Worm (Caenorhabditis elegans): ENCODE data around the gene dod-6.

Gene dod-6

ce11 chrIII:10214540-10214979 lies 17.0 kb downstream of the dod-6 start (continued):
- TF ChIP-seq aptf-2 (GFP tag; conservative IDR thresholded peaks at IDR 0.05): no peak
- peak; percentile 86 for TF ChIP-seq ZK185.1 (tag; optimal IDR thresholded peaks at IDR 0.05; ENCODE audit: poor library complexity, severe bottlenecking)
- TF ChIP-seq pbrm-1 (GFP tag; IDR thresholded peaks at IDR 0.05): 0 out of 2 replicates have a peak, but pooled peaks have one; percentile 59
- peak; percentile 45 for TF ChIP-seq snpc-1.1 (tag; optimal IDR thresholded peaks at IDR 0.05; ENCODE audit: insufficient read depth)
- TF ChIP-seq F49E8.2 (tag; optimal IDR thresholded peaks at IDR 0.05; ENCODE audit: insufficient read depth): no peak
- peak; percentile 45 for TF ChIP-seq mxl-1 (tag; optimal IDR thresholded peaks at IDR 0.05)
- TF ChIP-seq Y79H2A.3 (GFP tag; conservative IDR thresholded peaks at IDR 0.05): 0 out of 2 replicates have a peak, but pooled peaks have one; percentile 42
- peak; percentile 83 for TF ChIP-seq B0035.1 (tag; optimal IDR thresholded peaks at IDR 0.05)
- peak; percentile 31; the same call in 1 of the 2 replicates for TF ChIP-seq lir-1 (GFP tag; conservative IDR thresholded peaks at IDR 0.05)
- TF ChIP-seq ztf-18 (tag; optimal IDR thresholded peaks at IDR 0.05): peak; percentile 16
- TF ChIP-seq ztf-6 (GFP tag; IDR thresholded peaks at IDR 0.05): no peak
- peak; percentile 54; the same call in 1 of the 2 replicates for TF ChIP-seq cebp-1 (GFP tag; IDR thresholded peaks at IDR 0.05)
- TF ChIP-seq cebp-1 (tag; optimal IDR thresholded peaks at IDR 0.05): peak; percentile 88
- TF ChIP-seq F57A8.1 (GFP tag; optimal IDR thresholded peaks at IDR 0.05): peak; percentile 11
- TF ChIP-seq nhr-80 (tag; optimal IDR thresholded peaks at IDR 0.05): peak; percentile 54
- TF ChIP-seq T26A5.8 (tag; optimal IDR thresholded peaks at IDR 0.05): peak; percentile 22
- peak; percentile 2 for TF ChIP-seq die-1 (tag; optimal IDR thresholded peaks at IDR 0.05)
- peak in 1 of 3 experiments; percentile 71 for TF ChIP-seq lin-35 (GFP tag; optimal IDR thresholded peaks at IDR 0.05)
- peak; percentile 58; the same call in 1 of the 2 replicates for TF ChIP-seq hsf-1 (GFP tag; IDR thresholded peaks at IDR 0.05)
- TF ChIP-seq K12H6.12 (tag; optimal IDR thresholded peaks at IDR 0.05): no peak
- TF ChIP-seq F33H1.4 (GFP tag; IDR thresholded peaks at IDR 0.05): peak; percentile 47
- peak; percentile 69 for TF ChIP-seq lin-40 (tag; optimal IDR thresholded peaks at IDR 0.05)
- TF ChIP-seq F37B4.10 (GFP tag; IDR thresholded peaks at IDR 0.05): 0 out of 2 replicates have a peak, but pooled peaks have one; percentile 91
- peak; percentile 96 for TF ChIP-seq B0336.3 (GFP tag; IDR thresholded peaks at IDR 0.05)

ce11 chrIII:10215882-10216281 lies 18.4 kb downstream of the dod-6 start:
- TF ChIP-seq let-526 (GFP tag; IDR thresholded peaks at IDR 0.05): no peak
- no peak for TF ChIP-seq snpc-3.4 (tag; optimal IDR thresholded peaks at IDR 0.05)
- no peak for TF ChIP-seq madf-3 (GFP tag; IDR thresholded peaks at IDR 0.05)

ce11 chrIII:10216585-10217278 lies 19.2 kb downstream of the dod-6 start, which contains the start of gene cts-1:
Gene cts-1 (minus strand): TSS chrIII:10216635.
- TF ChIP-seq tbp1 (GFP tag; optimal IDR thresholded peaks at IDR 0.05) (peak; percentile 59), egl-18 (GFP tag; IDR thresholded peaks at IDR 0.05) (no peak), bed-1 (GFP tag; IDR thresholded peaks at IDR 0.05) (no peak), unc-130 (GFP tag; optimal IDR thresholded peaks at IDR 0.05) (no peak), die-1 (tag; optimal IDR thresholded peaks at IDR 0.05) (peak; percentile 36), ztf-25 (GFP tag; IDR thresholded peaks at IDR 0.05) (no peak), nhr-120 (GFP tag; IDR thresholded peaks at IDR 0.05) (no peak), ZK185.1 (tag; optimal IDR thresholded peaks at IDR 0.05; ENCODE audit: poor library complexity, severe bottlenecking) (peak; percentile 63), tbx-9 (tag; optimal IDR thresholded peaks at IDR 0.05; ENCODE audit: borderline replicate concordance) (no peak), nhr-80 (tag; optimal IDR thresholded peaks at IDR 0.05) (peak; percentile 95), tlf-1 (GFP tag; optimal IDR thresholded peaks at IDR 0.05) (peak; percentile 71), hrde-1 (tag; optimal IDR thresholded peaks at IDR 0.05; ENCODE audit: borderline replicate concordance) (no peak), efl-1 (GFP tag; optimal IDR thresholded peaks at IDR 0.05) (peak; percentile 41), lsl-1 (GFP tag; optimal IDR thresholded peaks at IDR 0.05) (peak; percentile 39), ceh-79 (tag; optimal IDR thresholded peaks at IDR 0.05) (peak; percentile 19), hlh-12 (tag; optimal IDR thresholded peaks at IDR 0.05) (no peak), athp-1 (tag; optimal IDR thresholded peaks at IDR 0.05) (peak; percentile 53), F23B12.7 (tag; optimal IDR thresholded peaks at IDR 0.05; ENCODE audit: insufficient read depth) (peak; percentile 57), chd-7 (tag; optimal IDR thresholded peaks at IDR 0.05) (peak; percentile 37), somi-1 (GFP tag; optimal IDR thresholded peaks at IDR 0.05) (no peak), bed-2 (GFP tag; IDR thresholded peaks at IDR 0.05) (no peak)

Data from whole organism, young adult.